Fruit fly (Drosophila melanogaster): Measurements from ENCODE around the gene Gcn2.

DNA sequence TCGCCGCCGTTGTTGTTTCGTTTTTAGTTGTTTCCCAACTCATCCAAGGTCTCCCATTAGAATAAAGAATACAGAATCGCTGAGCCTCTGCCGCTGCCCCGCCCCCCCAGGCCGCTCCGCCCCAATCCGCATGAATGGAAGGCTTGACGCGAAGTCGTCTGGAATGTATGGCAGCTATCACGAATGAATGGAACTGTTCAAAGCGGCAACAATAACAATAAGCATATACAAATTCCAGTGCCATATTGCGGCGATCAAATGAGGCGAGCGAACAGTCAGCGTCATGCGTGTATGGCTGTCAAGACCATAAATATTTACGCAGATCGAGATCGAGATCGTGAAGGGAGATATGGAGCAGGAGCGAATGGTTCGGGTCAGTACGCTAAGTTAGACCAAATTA is 25.2 kb downstream of the Gcn2 start:
- TF ChIP-seq Sox102F (GFP tag; optimal IDR thresholded peaks at IDR 0.05) (no peak), zfh1 (GFP tag; IDR thresholded peaks at IDR 0.05) (no peak), CG9727 (GFP tag; optimal IDR thresholded peaks at IDR 0.05) (no peak), Fer3 (tag; optimal IDR thresholded peaks at IDR 0.05) (peak; percentile 18), usp (GFP tag; optimal IDR thresholded peaks at IDR 0.05) (no peak), Sry-β (GFP tag; optimal IDR thresholded peaks at IDR 0.05) (no peak), CG4328 (GFP tag; optimal IDR thresholded peaks at IDR 0.05) (no peak), sug (tag; optimal IDR thresholded peaks at IDR 0.05) (peak; percentile 66), br (optimal IDR thresholded peaks at IDR 0.05) (no peak), jing (GFP tag; optimal IDR thresholded peaks at IDR 0.05) (no peak), CG33557 (GFP tag; optimal IDR thresholded peaks at IDR 0.05) (no peak), CG4282 (GFP tag; optimal IDR thresholded peaks at IDR 0.05) (no peak), trem (tag; optimal IDR thresholded peaks at IDR 0.05) (no peak), toy (GFP tag; IDR thresholded peaks at IDR 0.05) (no peak)

Measured in whole organism, embryonic.